Fruit fly (Drosophila melanogaster) whole organism, adult: ENCODE data around the gene Exo84.

Source experiments
- CG14711 ChIP-seq: fragments of 200-800 bp; sonication (Bioruptor generic); optimal IDR thresholded peaks from 2 replicates; lab custom pipeline; 2018; ENCODE audit warnings: missing biosample characterization, mild to moderate bottlenecking, missing genetic modification characterization, moderate library complexity
- CG1620 ChIP-seq: fragments of 200-800 bp; sonication (Bioruptor generic); optimal IDR thresholded peaks from 2 replicates; lab custom pipeline; 2016; ENCODE audit warnings: missing biosample characterization, missing genetic modification characterization
- CG5204 ChIP-seq: fragments of 200-800 bp; sonication (Bioruptor generic); optimal IDR thresholded peaks from 2 replicates; lab custom pipeline; 2016; ENCODE audit warnings: missing biosample characterization, missing genetic modification characterization
- CG7045 ChIP-seq: fragments of 200-800 bp; sonication (Bioruptor generic); optimal IDR thresholded peaks from 2 replicates; lab custom pipeline; 2017; ENCODE audit warnings: missing biosample characterization, mild to moderate bottlenecking, missing genetic modification characterization
- Clk ChIP-seq: fragments of 200-800 bp; sonication (Bioruptor generic); optimal IDR thresholded peaks from 2 replicates; lab custom pipeline; 2017; ENCODE audit warnings: missing biosample characterization, missing genetic modification characterization
- Crg-1 ChIP-seq: fragments of 200-800 bp; sonication (Bioruptor generic); optimal IDR thresholded peaks from 2 replicates; lab custom pipeline; 2016; ENCODE audit warnings: missing biosample characterization, missing genetic modification characterization
- Hr96 ChIP-seq: fragments of 200-800 bp; sonication (Bioruptor generic); optimal IDR thresholded peaks from 2 replicates; lab custom pipeline; 2016; ENCODE audit warnings: missing biosample characterization, missing genetic modification characterization
- cic ChIP-seq: fragments of 200-800 bp; sonication (Bioruptor generic); optimal IDR thresholded peaks from 2 replicates; lab custom pipeline; 2017; ENCODE audit warnings: missing biosample characterization, mild to moderate bottlenecking, missing genetic modification characterization, moderate library complexity
- kay ChIP-seq: fragments of 200-800 bp; sonication (Bioruptor generic); peaks from one replicate; lab custom pipeline; 2016; ENCODE audit warnings: missing biosample characterization, missing genetic modification characterization, borderline replicate concordance
- pad ChIP-seq: fragments of 200-800 bp; sonication (Bioruptor generic); optimal IDR thresholded peaks from 3 replicates; lab custom pipeline; 2017; ENCODE audit warnings: missing biosample characterization, missing genetic modification characterization, mild to moderate bottlenecking, moderate library complexity, missing genetic modification reagents
- tj ChIP-seq: fragments of 200-800 bp; sonication (Bioruptor generic); optimal IDR thresholded peaks from 3 replicates; lab custom pipeline; 2017; ENCODE audit warnings: missing biosample characterization, mild to moderate bottlenecking, missing genetic modification characterization, moderate library complexity

DNA sequence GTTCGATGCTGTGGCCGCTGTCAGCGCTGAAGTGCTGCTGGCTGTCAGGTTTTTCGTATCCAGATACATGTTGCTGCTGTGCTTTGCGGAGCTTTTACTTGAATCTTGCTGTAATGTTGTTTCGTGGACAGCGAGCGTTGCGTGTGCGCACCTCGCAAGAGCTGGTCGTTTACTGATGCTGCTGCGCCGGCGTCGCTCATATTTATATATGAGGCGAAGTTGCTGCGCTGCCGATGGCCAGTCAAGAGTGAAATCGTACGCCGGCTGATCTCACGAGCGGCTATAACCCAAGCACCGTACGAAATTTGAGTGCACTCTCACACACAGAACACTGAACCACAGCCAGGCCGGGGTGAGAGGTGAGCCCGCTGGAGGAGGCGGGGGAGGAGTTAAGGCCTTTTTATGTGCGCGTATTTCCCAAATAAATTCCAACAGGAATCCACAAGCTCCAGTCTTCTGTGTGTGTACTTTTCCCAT, 34.7 kb downstream of the Exo84 start:
- no peak for TF ChIP-seq pad (GFP tag; lab: Kevin White, UChicago)
- no peak for TF ChIP-seq CG5204 (GFP tag; lab: Kevin White, UChicago)
- TF ChIP-seq Clk (GFP tag; lab: Kevin White, UChicago), result no peak
- no peak for TF ChIP-seq cic (GFP tag; lab: Kevin White, UChicago)
- no peak for TF ChIP-seq kay (GFP tag; lab: Kevin White, UChicago)
- no peak for TF ChIP-seq CG1620 (GFP tag; lab: Kevin White, UChicago)
- TF ChIP-seq Hr96, result no peak
- no peak for TF ChIP-seq Crg-1 (GFP tag; lab: Kevin White, UChicago)
- TF ChIP-seq tj (GFP tag; lab: Kevin White, UChicago), result no peak
- no peak for TF ChIP-seq CG7045
- no peak for TF ChIP-seq CG14711
